Worm (Caenorhabditis elegans): ENCODE measurements around the gene C25F9.14.

ce11 chrV:19398882-19399281 lies 37.4 kb upstream of the C25F9.14 start, which contains the start of gene C25F9.13:
- no peak for TF ChIP-seq pag-3 (tag; optimal IDR thresholded peaks at IDR 0.05; ENCODE audit: borderline replicate concordance, insufficient read depth)
- no peak for TF ChIP-seq nhr-28 (tag; optimal IDR thresholded peaks at IDR 0.05)
- TF ChIP-seq dsc-1 (tag; optimal IDR thresholded peaks at IDR 0.05) = no peak
- no peak for TF ChIP-seq nhr-12 (tag; optimal IDR thresholded peaks at IDR 0.05)
- TF ChIP-seq elt-3 (tag; optimal IDR thresholded peaks at IDR 0.05) = no peak
- no peak for TF ChIP-seq ama-1 (optimal IDR thresholded peaks at IDR 0.05)
- no peak for TF ChIP-seq vab-15 (tag; optimal IDR thresholded peaks at IDR 0.05)
- TF ChIP-seq ztf-11 (tag; optimal IDR thresholded peaks at IDR 0.05) = no peak
- no peak for TF ChIP-seq ceh-82 (tag; optimal IDR thresholded peaks at IDR 0.05)
